Worm (Caenorhabditis elegans) whole organism, L4 larva: ENCODE results near the gene cct-4.
"Not testable (repeated sequence)": the region's sequence is repeated elsewhere in the genome, so short reads cannot be mapped to it uniquely, and the experiment has no call there.

Experiments
- snpc-4 ChIP-seq: fragments of 150-350 bp; optimal IDR thresholded peaks from 2 replicates; lab custom pipeline; 2014; ENCODE audit warnings: missing biosample characterization, missing genetic modification characterization
- zag-1 ChIP-seq: fragments of 150-350 bp; optimal IDR thresholded peaks from 2 replicates; lab custom pipeline; 2014; ENCODE audit warnings: missing biosample characterization, missing genetic modification characterization

DNA sequence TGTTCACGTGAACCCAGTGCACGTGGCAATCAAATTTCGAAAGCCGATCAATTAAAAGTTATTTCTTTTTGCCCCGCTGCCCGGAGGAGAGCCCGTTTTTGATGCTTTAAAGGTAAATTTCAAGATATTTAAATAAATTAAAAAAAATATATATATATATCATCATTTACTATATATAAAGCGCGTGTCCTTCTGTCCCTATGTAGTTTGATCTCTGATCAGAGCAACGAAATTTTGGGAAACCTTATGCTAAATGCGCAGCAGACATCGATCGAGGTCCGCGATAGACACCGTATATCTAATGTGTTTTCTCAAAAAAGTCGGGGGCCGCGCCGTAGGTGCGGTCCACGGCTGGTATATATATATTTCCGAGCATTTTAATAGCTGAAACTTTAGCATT, 2.4 kb downstream of the cct-4 start:
- TF ChIP-seq snpc-4, zag-1 (tag; lab: Kevin White, UChicago): not testable (repeated sequence)
